Fruit fly (Drosophila melanogaster) S2 (cell line): ENCODE measurements around the gene p38c.

Experiments
- CG8478 ChIP-seq: fragments of >200 bp; optimal IDR thresholded peaks from 2 replicates; lab custom pipeline; 2018
- CTCF ChIP-seq, 2 experiments: fragments of >200 bp; optimal IDR thresholded peaks; 2 replicates each; lab custom pipeline; 2018

- no peak for TF ChIP-seq CTCF (optimal IDR thresholded peaks at IDR 0.05; lab: Kevin White, UChicago)
- no peak for TF ChIP-seq CG8478 (lab: Kevin White, UChicago)
These were observed 50.7 kb downstream of the p38c start for dm6 chr3R:24099039-24100026.
